Fruit fly (Drosophila melanogaster) whole organism: ENCODE data around the gene CG14817.

Source experiments
- CG8478 ChIP-seq: fragments of >200 bp; optimal IDR thresholded peaks from 2 replicates; lab custom pipeline; 2018; ENCODE audit warnings: inconsistent platforms
- Dll ChIP-seq: fragments of >200 bp; optimal IDR thresholded peaks from 2 replicates; lab custom pipeline; 2017
- pan ChIP-seq: fragments of >200 bp; optimal IDR thresholded peaks from 2 replicates; lab custom pipeline; 2017
- psq ChIP-seq: fragments of >200 bp; optimal IDR thresholded peaks from 2 replicates; lab custom pipeline; 2017
- usp ChIP-seq: fragments of >200 bp; optimal IDR thresholded peaks from 2 replicates; lab custom pipeline; 2017; ENCODE audit warnings: missing biosample characterization, missing genetic modification characterization, mixed read lengths

DNA sequence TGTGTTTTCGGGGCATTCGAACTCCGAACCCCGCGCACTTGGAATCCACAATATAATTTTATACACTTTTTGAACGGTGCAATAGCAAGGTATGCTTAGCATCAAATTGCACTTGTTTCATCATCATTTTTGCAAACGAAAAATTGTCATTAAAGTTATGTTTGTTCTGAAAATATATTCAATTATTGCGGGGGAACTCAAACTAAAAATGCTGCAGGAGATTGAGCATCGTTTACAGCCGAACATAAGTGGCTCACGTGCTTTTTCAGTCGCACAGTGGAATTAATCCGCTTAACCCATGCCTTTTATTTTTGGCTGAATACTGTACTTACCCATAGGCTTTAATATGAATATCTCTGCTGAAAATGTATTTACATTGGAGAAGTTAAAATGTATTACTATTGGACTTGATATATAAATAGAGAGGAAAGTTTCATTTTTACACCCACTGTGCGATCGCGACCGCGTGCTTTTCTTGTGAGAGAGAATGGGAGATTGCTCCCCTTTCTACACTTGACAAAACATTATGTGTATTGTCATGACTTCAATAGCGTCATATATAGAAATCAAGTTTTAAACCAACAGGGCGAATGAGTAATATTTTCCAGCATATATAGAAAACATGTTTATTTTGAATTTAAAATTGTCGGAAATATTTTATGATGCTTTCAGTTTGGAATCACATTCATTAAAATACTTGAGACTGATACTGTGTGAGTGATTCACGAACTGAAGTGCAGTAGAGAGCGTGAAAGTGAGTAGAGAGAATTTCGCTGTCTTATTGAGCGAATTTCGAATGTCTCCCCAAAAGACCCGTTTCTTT lies 46.5 kb downstream of the CG14817 start:
- no peak for TF ChIP-seq usp (GFP tag; lab: Kevin White, UChicago)
- TF ChIP-seq Dll (lab: Kevin White, UChicago) = no peak
- no peak for TF ChIP-seq pan (lab: Kevin White, UChicago)
- no peak for TF ChIP-seq CG8478 (lab: Kevin White, UChicago)
- TF ChIP-seq psq = no peak
